Worm (Caenorhabditis elegans): ENCODE measurements around the gene Y110A2AR.1.

DNA sequence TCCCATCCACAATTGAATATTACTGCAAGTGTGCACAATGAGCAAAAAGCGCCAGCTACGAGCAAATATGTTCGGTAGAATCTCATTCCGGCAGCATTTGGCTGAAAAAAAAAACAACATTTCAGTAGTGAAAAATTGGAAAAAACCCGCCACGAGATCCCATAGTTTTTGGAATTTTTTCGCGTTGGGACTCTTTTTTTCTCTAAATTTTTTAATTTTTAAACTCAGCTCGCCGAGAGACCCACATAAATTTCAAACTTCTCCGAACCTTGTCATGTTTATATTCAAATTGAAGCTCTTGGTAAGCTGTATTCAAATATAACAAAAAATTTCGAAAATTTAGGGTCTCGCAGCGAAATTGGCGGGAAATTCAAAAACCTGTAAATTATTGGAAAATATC, 25.2 kb upstream of the Y110A2AR.1 start, which contains the start of gene sqv-2:
- no peak for TF ChIP-seq klf-2 (GFP tag; conservative IDR thresholded peaks at IDR 0.05)
- TF ChIP-seq flt-1 (GFP tag; IDR thresholded peaks at IDR 0.05), result no peak
- no peak for TF ChIP-seq ztf-29 (GFP tag; IDR thresholded peaks at IDR 0.05)
- TF ChIP-seq tab-1 (GFP tag; IDR thresholded peaks at IDR 0.05), result no peak
- TF ChIP-seq T22C8.4 (GFP tag; IDR thresholded peaks at IDR 0.05), result no peak
- no peak for TF ChIP-seq med-1 (GFP tag; optimal IDR thresholded peaks at IDR 0.05; ENCODE audit: insufficient read depth)
- no peak for TF ChIP-seq cog-1 (tag; optimal IDR thresholded peaks at IDR 0.05)
- TF ChIP-seq ref-1 (GFP tag; conservative IDR thresholded peaks at IDR 0.05), result no peak
- no peak for TF ChIP-seq ztf-23 (GFP tag; IDR thresholded peaks at IDR 0.05)
